Fruit fly (Drosophila melanogaster): ENCODE data around the gene Brr2.

Gene Brr2

dm6 chr3L:16011319-16012210 lies 43.9 kb upstream of the Brr2 start, which contains the start of gene mib1 (continued):
- TF ChIP-seq sens-2 (GFP tag; IDR thresholded peaks at IDR 0.05): no peak
- peak; percentile 59 for TF ChIP-seq HmgD (GFP tag; optimal IDR thresholded peaks at IDR 0.05)
- TF ChIP-seq tx (GFP tag; optimal IDR thresholded peaks at IDR 0.05): no peak
- TF ChIP-seq CG17359 (tag; optimal IDR thresholded peaks at IDR 0.05): no peak
- 0 out of 2 replicates have a peak, but pooled peaks have one; percentile 25 for TF ChIP-seq stc (GFP tag; IDR thresholded peaks at IDR 0.05)
- no peak for TF ChIP-seq CG9876 (GFP tag; optimal IDR thresholded peaks at IDR 0.05)
- no peak for TF ChIP-seq CG8388 (GFP tag; optimal IDR thresholded peaks at IDR 0.05)
- no peak for TF ChIP-seq wor (GFP tag; IDR thresholded peaks at IDR 0.05)
- no peak for TF ChIP-seq fd102C (GFP tag; optimal IDR thresholded peaks at IDR 0.05)
- peak; percentile 5 for TF ChIP-seq CG4820 (GFP tag; optimal IDR thresholded peaks at IDR 0.05)
- no peak for TF ChIP-seq mam (GFP tag; optimal IDR thresholded peaks at IDR 0.05)
- peak; percentile 91 for TF ChIP-seq CG1603 (tag; optimal IDR thresholded peaks at IDR 0.05)
- TF ChIP-seq salm (tag; optimal IDR thresholded peaks at IDR 0.05): no peak
- TF ChIP-seq bsh (GFP tag; optimal IDR thresholded peaks at IDR 0.05): no peak
- TF ChIP-seq corto (GFP tag; optimal IDR thresholded peaks at IDR 0.05): no peak
- no peak for TF ChIP-seq toy (GFP tag; IDR thresholded peaks at IDR 0.05)
- TF ChIP-seq D19A (tag; optimal IDR thresholded peaks at IDR 0.05): no peak
- peak; percentile 95; the same call in 3 of the 4 replicates for TF ChIP-seq chinmo (GFP tag; IDR thresholded peaks at IDR 0.05; ENCODE audit: partially characterized antibody)
- no peak for TF ChIP-seq CG11560 (tag; IDR thresholded peaks at IDR 0.05)
- TF ChIP-seq Nf-YA (GFP tag; IDR thresholded peaks at IDR 0.05): no peak; the same call in 1 of the 2 replicates
- peak; percentile 24 for TF ChIP-seq Hsf (GFP tag; optimal IDR thresholded peaks at IDR 0.05)
- TF ChIP-seq Hr3 (GFP tag; optimal IDR thresholded peaks at IDR 0.05): no peak
- TF ChIP-seq CG2129 (GFP tag; IDR thresholded peaks at IDR 0.05; ENCODE audit: partially characterized antibody): peak; percentile 63
- no peak for TF ChIP-seq CG12236 (GFP tag; optimal IDR thresholded peaks at IDR 0.05)
- no peak for TF ChIP-seq lov (optimal IDR thresholded peaks at IDR 0.05)
- TF ChIP-seq lov (GFP tag; IDR thresholded peaks at IDR 0.05): peak; percentile 62; the same call in 1 of the 3 replicates
- TF ChIP-seq CG5245 (GFP tag; optimal IDR thresholded peaks at IDR 0.05): no peak
- peak; percentile 65 for TF ChIP-seq Hr39 (optimal IDR thresholded peaks at IDR 0.05)
- TF ChIP-seq croc (GFP tag; conservative IDR thresholded peaks at IDR 0.05): no peak
- TF ChIP-seq CG16863 (GFP tag; optimal IDR thresholded peaks at IDR 0.05): no peak
- TF ChIP-seq CG3065 (GFP tag; optimal IDR thresholded peaks at IDR 0.05): no peak
- no peak for TF ChIP-seq nau (GFP tag; optimal IDR thresholded peaks at IDR 0.05)
- TF ChIP-seq Bgb (GFP tag; IDR thresholded peaks at IDR 0.05; ENCODE audit: partially characterized antibody): peak; percentile 95
- 0 out of 3 replicates have a peak, but pooled peaks have one; percentile 5 for TF ChIP-seq Dbx (GFP tag; IDR thresholded peaks at IDR 0.05)
- TF ChIP-seq inv (GFP tag; IDR thresholded peaks at IDR 0.05; ENCODE audit: partially characterized antibody): peak; percentile 79
- TF ChIP-seq CG4854 (GFP tag; optimal IDR thresholded peaks at IDR 0.05): peak; percentile 18
- TF ChIP-seq CG12942 (GFP tag; optimal IDR thresholded peaks at IDR 0.05): no peak
- peak; percentile 84 for TF ChIP-seq CG8478 (optimal IDR thresholded peaks at IDR 0.05)
- TF ChIP-seq rib (GFP tag; IDR thresholded peaks at IDR 0.05): 0 out of 2 replicates have a peak, but pooled peaks have one; percentile 16
- TF ChIP-seq Usf (GFP tag; optimal IDR thresholded peaks at IDR 0.05): no peak
- peak; percentile 43 for TF ChIP-seq fu2 (GFP tag; optimal IDR thresholded peaks at IDR 0.05)
- TF ChIP-seq CG3995 (GFP tag; optimal IDR thresholded peaks at IDR 0.05): peak; percentile 53
- peak; percentile 55 for TF ChIP-seq CG11504 (tag; optimal IDR thresholded peaks at IDR 0.05)
- no peak for TF ChIP-seq CG4404 (GFP tag; IDR thresholded peaks at IDR 0.05)
- peak; percentile 89 for TF ChIP-seq CG3847 (GFP tag; IDR thresholded peaks at IDR 0.05)
- peak; percentile 38 for TF ChIP-seq ems (GFP tag; optimal IDR thresholded peaks at IDR 0.05)
- TF ChIP-seq ken (GFP tag; IDR thresholded peaks at IDR 0.05): peak; percentile 35; the same call in 2 of the 3 replicates
- no peak for TF ChIP-seq Optix (GFP tag; IDR thresholded peaks at IDR 0.05)
- TF ChIP-seq CG6683 (GFP tag; optimal IDR thresholded peaks at IDR 0.05): no peak
- peak; percentile 51 for TF ChIP-seq CG10147 (GFP tag; optimal IDR thresholded peaks at IDR 0.05)
